Worm (Caenorhabditis elegans): ENCODE data around the gene T06D8.9.

DNA sequence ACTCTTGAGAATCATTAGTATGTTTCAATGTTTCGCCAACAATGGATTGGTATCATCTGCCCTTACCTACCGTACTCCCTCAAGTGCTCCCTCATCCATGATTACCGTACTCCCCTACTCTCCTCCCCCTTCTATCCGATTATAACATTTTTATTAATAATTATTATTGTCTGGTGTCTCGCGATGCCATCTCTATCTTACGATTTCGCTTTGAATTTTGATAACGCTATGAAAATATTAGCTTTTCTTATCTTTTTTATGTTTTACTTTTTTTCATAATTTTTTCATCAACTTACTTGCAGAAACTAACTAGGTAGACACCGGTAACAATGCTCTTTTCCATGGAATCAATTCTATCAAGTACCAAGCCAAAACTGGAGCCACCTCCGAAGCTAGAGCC is 42.3 kb downstream of the T06D8.9 start, which contains the start of gene unc-130:
- no peak for TF ChIP-seq W03F9.2 (tag; optimal IDR thresholded peaks at IDR 0.05)
- TF ChIP-seq him-1 (tag; optimal IDR thresholded peaks at IDR 0.05): no peak

All from whole organism, L4/young adult.